Fruit fly (Drosophila melanogaster): Measurements from ENCODE around the gene Agxt.
A peak's percentile ranks its signal among the peaks of the same experiment; 100 is the strongest.

Agxt gene

DNA sequence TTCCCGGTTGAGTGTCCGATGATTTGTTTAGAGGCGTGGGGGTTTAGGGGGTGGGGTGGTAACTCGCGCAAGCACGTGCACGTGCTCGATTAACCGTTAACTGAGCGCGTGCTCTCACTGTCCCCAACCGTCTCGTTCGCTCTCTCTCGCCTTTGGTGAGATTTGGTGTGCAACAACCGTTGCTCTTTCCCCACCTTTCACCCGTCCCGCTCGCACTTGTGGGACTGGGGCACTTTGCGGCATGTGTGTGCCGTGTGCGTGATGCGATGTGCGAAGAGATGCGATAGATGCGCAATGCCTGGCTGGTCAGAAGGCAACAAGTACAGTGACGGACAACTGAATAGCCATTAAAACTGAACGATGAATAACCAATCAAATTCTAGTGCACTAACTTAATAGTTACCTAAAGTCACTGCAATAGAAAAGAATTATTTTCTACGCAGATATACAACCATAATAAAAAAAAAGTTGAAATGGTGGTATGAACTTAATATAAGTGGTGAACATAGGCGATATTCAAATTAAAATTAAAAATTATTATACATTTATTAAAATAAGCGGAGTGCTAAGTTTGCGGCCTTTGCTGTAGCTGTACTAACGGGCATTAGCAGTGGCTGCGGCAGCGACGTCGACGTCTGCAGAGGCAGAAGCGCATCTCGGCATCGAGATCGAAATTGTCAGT, 42.6 kb downstream of the Agxt start:
- TF ChIP-seq noc (tag; optimal IDR thresholded peaks at IDR 0.05): peak; percentile 68

DNA sequence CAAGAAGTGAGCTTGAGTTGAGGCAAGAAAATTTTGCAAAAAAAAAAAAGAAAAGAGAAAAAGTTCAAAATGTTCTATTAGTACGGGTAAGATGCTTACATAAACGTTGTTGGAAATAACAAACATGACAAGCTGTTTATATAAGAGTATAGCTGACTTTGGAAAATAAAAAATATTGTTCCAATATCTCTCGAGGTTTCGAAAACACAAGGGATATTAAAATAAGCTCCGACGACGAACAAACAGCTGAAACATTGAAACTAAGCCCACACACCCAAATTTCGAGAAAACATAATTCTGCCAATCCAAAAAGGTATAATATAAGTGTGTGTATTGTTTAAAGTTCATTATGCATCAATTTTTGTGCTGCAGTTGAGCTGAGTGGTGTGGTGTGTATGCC, 45.1 kb downstream of the Agxt start:
- no peak for TF ChIP-seq noc (tag; optimal IDR thresholded peaks at IDR 0.05)

- TF ChIP-seq noc (tag; optimal IDR thresholded peaks at IDR 0.05): no peak
Observed at dm6 chrX:6574488-6574887, 45.7 kb downstream of the Agxt start.
